Worm (Caenorhabditis elegans): ENCODE results near the gene Y81B9A.2.

- TF ChIP-seq nhr-28 (tag; optimal IDR thresholded peaks at IDR 0.05) = no peak
- TF ChIP-seq unc-62 (GFP tag; optimal IDR thresholded peaks at IDR 0.05) = no peak
- no peak for TF ChIP-seq mep-1 (tag; optimal IDR thresholded peaks at IDR 0.05)
- TF ChIP-seq elt-3 (tag; optimal IDR thresholded peaks at IDR 0.05) = no peak
- TF ChIP-seq nhr-237 (tag; optimal IDR thresholded peaks at IDR 0.05) = no peak
- TF ChIP-seq unc-39 (tag; optimal IDR thresholded peaks at IDR 0.05) = no peak
- no peak for TF ChIP-seq sptf-1 (tag; optimal IDR thresholded peaks at IDR 0.05)
- no peak for TF ChIP-seq ceh-83 (GFP tag; optimal IDR thresholded peaks at IDR 0.05)
- TF ChIP-seq pha-4 (tag; optimal IDR thresholded peaks at IDR 0.05) = no peak
- TF ChIP-seq lin-13 (tag; optimal IDR thresholded peaks at IDR 0.05) = no peak
Measured at ce11 chrX:9231556-9231955, 47.6 kb downstream of the Y81B9A.2 start.
